Fruit fly (Drosophila melanogaster): Measurements from ENCODE around the gene CG14671.

The CG14671 gene

DNA sequence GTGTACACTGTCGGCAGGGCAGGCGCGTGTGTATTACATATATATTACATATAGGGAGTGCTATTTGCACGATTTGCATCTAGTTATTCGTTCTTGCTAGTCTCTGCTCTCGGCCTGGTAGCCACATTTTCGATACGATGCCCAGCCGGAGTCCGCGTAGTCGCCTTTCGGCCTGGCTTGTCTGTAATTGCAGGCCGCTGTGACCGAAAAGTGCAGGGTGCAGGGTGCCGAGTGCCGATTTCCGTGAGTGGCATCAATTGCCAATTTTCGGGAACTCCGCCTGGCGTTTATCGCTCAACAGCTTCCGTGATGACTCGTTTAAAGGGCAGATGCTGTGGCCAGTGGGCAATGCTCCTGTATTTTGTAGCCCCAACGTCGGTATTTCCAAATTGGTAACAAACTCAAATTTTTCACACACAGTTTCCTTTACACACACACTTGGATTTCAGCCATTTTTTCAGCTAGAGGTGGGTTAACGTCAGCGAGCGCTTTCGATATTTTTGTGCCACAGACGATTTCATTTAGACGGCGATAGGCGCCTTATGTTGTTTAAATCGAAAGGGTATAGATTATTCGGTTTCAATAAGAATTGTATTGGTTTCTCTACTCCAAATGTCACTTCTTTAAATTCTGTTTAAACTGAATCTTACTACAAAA is 23.4 kb upstream of the CG14671 start, which contains the start of gene CG2926:
TSS of gene CG2926 (minus strand) at position 518 of the 657 bp plus-strand sequence.
- TF ChIP-seq br (GFP tag; optimal IDR thresholded peaks at IDR 0.05) (no peak), Hr78 (GFP tag; optimal IDR thresholded peaks at IDR 0.05) (no peak), Abd-B (GFP tag; optimal IDR thresholded peaks at IDR 0.05) (no peak), Jra (GFP tag; optimal IDR thresholded peaks at IDR 0.05) (no peak), Rel (GFP tag; optimal IDR thresholded peaks at IDR 0.05) (no peak), Rel (tag; optimal IDR thresholded peaks at IDR 0.05) (no peak), OdsH (GFP tag; optimal IDR thresholded peaks at IDR 0.05) (peak; percentile 15), Mio (GFP tag; optimal IDR thresholded peaks at IDR 0.05) (no peak), Hr83 (GFP tag; optimal IDR thresholded peaks at IDR 0.05; ENCODE audit: poor library complexity, severe bottlenecking) (peak; percentile 88), Sp1 (GFP tag; optimal IDR thresholded peaks at IDR 0.05) (no peak), fru (GFP tag; optimal IDR thresholded peaks at IDR 0.05) (no peak), GATAd (GFP tag; optimal IDR thresholded peaks at IDR 0.05) (no peak), dl (GFP tag; optimal IDR thresholded peaks at IDR 0.05; ENCODE audit: insufficient read depth in 1 of 2, partially characterized antibody in 2 of 2) (no peak), Vsx2 (GFP tag; optimal IDR thresholded peaks at IDR 0.05; ENCODE audit: partially characterized antibody) (no peak), Dfd (GFP tag; optimal IDR thresholded peaks at IDR 0.05) (no peak), sv (GFP tag; optimal IDR thresholded peaks at IDR 0.05) (no peak), dmrt93B (GFP tag; optimal IDR thresholded peaks at IDR 0.05) (no peak), jim (GFP tag; optimal IDR thresholded peaks at IDR 0.05) (peak; percentile 58), N (GFP tag; optimal IDR thresholded peaks at IDR 0.05) (no peak), CG32264 (GFP tag; optimal IDR thresholded peaks at IDR 0.05) (no peak), brk (GFP tag; optimal IDR thresholded peaks at IDR 0.05) (no peak), lola (GFP tag; optimal IDR thresholded peaks at IDR 0.05) (no peak), CG9705 (GFP tag; optimal IDR thresholded peaks at IDR 0.05) (peak; percentile 16), dsf (GFP tag; optimal IDR thresholded peaks at IDR 0.05; ENCODE audit: borderline replicate concordance) (no peak), Myc (optimal IDR thresholded peaks at IDR 0.05) (no peak), foxo (GFP tag; optimal IDR thresholded peaks at IDR 0.05) (no peak), Hnf4 (GFP tag; optimal IDR thresholded peaks at IDR 0.05) (no peak), psq (GFP tag; optimal IDR thresholded peaks at IDR 0.05) (no peak), sage (GFP tag; optimal IDR thresholded peaks at IDR 0.05) (no peak), usp (GFP tag; optimal IDR thresholded peaks at IDR 0.05) (no peak), ey (GFP tag; optimal IDR thresholded peaks at IDR 0.05) (peak; percentile 34), pan (optimal IDR thresholded peaks at IDR 0.05) (no peak), woc (GFP tag; optimal IDR thresholded peaks at IDR 0.05) (no peak), CrebA (GFP tag; optimal IDR thresholded peaks at IDR 0.05; ENCODE audit: borderline replicate concordance) (no peak), h (GFP tag; optimal IDR thresholded peaks at IDR 0.05) (peak; percentile 54), tai (GFP tag; optimal IDR thresholded peaks at IDR 0.05) (no peak), Dif (GFP tag; optimal IDR thresholded peaks at IDR 0.05; ENCODE audit: partially characterized antibody) (no peak), rgr (GFP tag; optimal IDR thresholded peaks at IDR 0.05) (no peak), HLH106 (tag; optimal IDR thresholded peaks at IDR 0.05) (no peak)

- TF ChIP-seq Myc (optimal IDR thresholded peaks at IDR 0.05) (no peak), br (GFP tag; optimal IDR thresholded peaks at IDR 0.05) (peak; percentile 4)
Measured at dm6 chr3R:5573883-5574282, 9.3 kb upstream of the CG14671 start.
